Worm (Caenorhabditis elegans) whole organism, late embryonic: ENCODE results near the gene arrd-7.

Experiments used
- ama-1 ChIP-seq: fragments of 150-350 bp; optimal IDR thresholded peaks from 2 replicates; lab custom pipeline; 2014
- ceh-6 ChIP-seq: fragments of 200-800 bp; sonication (Bioruptor generic); optimal IDR thresholded peaks from 2 replicates; lab custom pipeline; 2018; ENCODE audit warnings: mild to moderate bottlenecking, missing genetic modification characterization, missing compliant biosample characterization
- dmd-4 ChIP-seq: sonication (generic microtip); optimal IDR thresholded peaks from 2 replicates; lab custom pipeline; 2016; ENCODE audit warnings: borderline replicate concordance, missing genetic modification characterization, missing compliant biosample characterization
- sox-4 ChIP-seq: sonication (generic microtip); optimal IDR thresholded peaks from 2 replicates; lab custom pipeline; 2017; ENCODE audit warnings: mild to moderate bottlenecking, missing genetic modification characterization, inconsistent platforms, missing compliant biosample characterization

- TF ChIP-seq dmd-4 (tag; lab: Kevin White, UChicago) = no peak
- TF ChIP-seq ceh-6 (GFP tag; lab: Kevin White, UChicago) = no peak
- no peak for TF ChIP-seq ama-1
- no peak for TF ChIP-seq sox-4 (tag; lab: Kevin White, UChicago)
These were observed 46.4 kb upstream of the arrd-7 start for ce11 chrII:12108843-12109242.
